Worm (Caenorhabditis elegans) whole organism, L4/young adult: ENCODE results near the gene wee-1.3.
A peak's percentile ranks its signal among the peaks of the same experiment; 100 is the strongest.

Experiments used
- W03F9.2 ChIP-seq: fragments of 150-350 bp; optimal IDR thresholded peaks from 2 replicates; lab custom pipeline; 2014; ENCODE audit warnings: missing biosample characterization, missing genetic modification characterization
- dao-5 ChIP-seq: sonication (generic microtip); optimal IDR thresholded peaks from 2 replicates; lab custom pipeline; 2016; ENCODE audit warnings: missing genotype, missing genetic modification characterization, moderate library complexity, missing compliant biosample characterization
- him-1 ChIP-seq: sonication (generic microtip); optimal IDR thresholded peaks from 2 replicates; lab custom pipeline; 2016; ENCODE audit warnings: missing genotype, missing genetic modification reagents, missing genetic modification characterization, missing compliant biosample characterization

wee-1.3 gene

ce11 chrII:9703601-9704000 lies 12.7 kb downstream of the wee-1.3 start, which contains the start of gene mop-25.2:
Gene mop-25.2 (minus strand): TSS chrII:9703701.
- no peak for TF ChIP-seq W03F9.2 (tag; lab: Kevin White, UChicago)
- no peak for TF ChIP-seq him-1 (tag; lab: Kevin White, UChicago)
- TF ChIP-seq dao-5 (tag; lab: Kevin White, UChicago): no peak

ce11 chrII:9700363-9700762 lies 15.9 kb downstream of the wee-1.3 start, which contains the start of the genes Y53C12A.8 and Y53C12A.7:
Gene Y53C12A.8 (minus strand): TSS chrII:9700463.
Gene Y53C12A.7 (plus strand): TSS chrII:9700543.
- TF ChIP-seq dao-5 (tag; lab: Kevin White, UChicago): no peak
- no peak for TF ChIP-seq him-1 (tag; lab: Kevin White, UChicago)
- TF ChIP-seq W03F9.2 (tag; lab: Kevin White, UChicago): no peak

- TF ChIP-seq dao-5 (tag; lab: Kevin White, UChicago) (no peak), him-1 (tag; lab: Kevin White, UChicago) (no peak), W03F9.2 (tag; lab: Kevin White, UChicago) (no peak)
Observed at ce11 chrII:9695942-9696341, 20.3 kb downstream of the wee-1.3 start.

ce11 chrII:9691839-9692238 lies 24.4 kb downstream of the wee-1.3 start, which contains the start of gene nlp-11:
Gene nlp-11 (minus strand): TSS chrII:9691939.
- no peak for TF ChIP-seq dao-5 (tag; lab: Kevin White, UChicago)
- no peak for TF ChIP-seq W03F9.2 (tag; lab: Kevin White, UChicago)
- TF ChIP-seq him-1 (tag; lab: Kevin White, UChicago): no peak

DNA sequence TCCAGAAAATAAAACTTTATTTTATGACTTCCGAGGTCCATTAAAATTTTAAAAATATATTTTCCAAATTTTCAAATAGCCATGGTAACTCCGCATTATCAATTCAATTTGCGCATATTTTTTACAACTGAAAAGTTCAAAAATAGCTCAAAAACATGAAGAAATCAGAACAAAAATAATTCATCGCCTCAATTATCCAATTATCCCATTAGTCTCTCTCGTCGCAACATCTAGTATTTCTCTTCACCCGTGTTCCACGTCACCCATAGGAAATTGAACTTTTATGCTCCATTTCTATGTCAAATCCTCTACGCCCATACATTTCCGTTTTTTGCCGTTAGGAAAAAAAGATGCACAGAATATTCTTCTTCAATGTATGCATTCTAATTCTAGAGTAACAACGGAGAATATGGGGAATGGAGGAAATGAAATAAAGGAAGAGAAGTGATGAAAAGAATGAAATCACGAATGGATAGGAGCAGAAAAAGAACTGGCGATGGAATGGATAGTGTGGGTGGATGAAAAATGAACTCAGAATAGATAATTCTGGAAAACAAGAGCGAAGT lies 26.1 kb downstream of the wee-1.3 start:
- no peak for TF ChIP-seq W03F9.2 (tag; lab: Kevin White, UChicago)
- no peak for TF ChIP-seq him-1 (tag; lab: Kevin White, UChicago)
- no peak for TF ChIP-seq dao-5 (tag; lab: Kevin White, UChicago)

ce11 chrII:9686663-9687193 lies 29.5 kb downstream of the wee-1.3 start, which contains the start of gene ZK1320.9:
Gene ZK1320.9 (minus strand): TSS chrII:9686713.
- no peak for TF ChIP-seq him-1 (tag; lab: Kevin White, UChicago)
- no peak for TF ChIP-seq dao-5 (tag; lab: Kevin White, UChicago)

DNA sequence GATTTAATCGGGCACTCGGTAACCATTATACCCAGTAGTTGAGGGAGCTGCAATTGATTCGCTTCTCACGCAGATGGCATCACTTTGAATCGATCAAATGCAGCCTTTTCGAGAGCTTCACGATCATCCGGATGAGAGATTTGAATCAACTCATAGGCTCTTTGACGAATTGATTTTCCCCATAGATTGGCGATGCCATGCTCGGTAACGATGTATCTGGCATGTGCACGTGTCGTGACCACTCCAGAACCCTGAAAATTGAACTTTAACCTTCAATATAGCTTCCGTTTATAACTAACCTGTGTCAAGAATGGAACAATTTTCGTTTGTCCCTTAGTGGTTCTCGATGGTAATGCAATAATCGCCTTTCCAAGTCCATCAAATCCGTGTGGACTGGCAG lies 32.1 kb downstream of the wee-1.3 start:
- no peak for TF ChIP-seq W03F9.2 (tag; lab: Kevin White, UChicago)
- TF ChIP-seq him-1 (tag; lab: Kevin White, UChicago): no peak
- TF ChIP-seq dao-5 (tag; lab: Kevin White, UChicago): no peak

ce11 chrII:9682044-9682443 lies 34.2 kb downstream of the wee-1.3 start:
- TF ChIP-seq W03F9.2 (tag; lab: Kevin White, UChicago) (no peak), him-1 (tag; lab: Kevin White, UChicago) (no peak), dao-5 (tag; lab: Kevin White, UChicago) (no peak)

- TF ChIP-seq him-1 (tag; lab: Kevin White, UChicago) (no peak), W03F9.2 (tag; lab: Kevin White, UChicago) (no peak), dao-5 (tag; lab: Kevin White, UChicago) (no peak)
Observed at ce11 chrII:9680493-9680892, 35.8 kb downstream of the wee-1.3 start, which contains the start of gene ZK1320.13. Gene ZK1320.13 (plus strand): TSS chrII:9680793.

DNA sequence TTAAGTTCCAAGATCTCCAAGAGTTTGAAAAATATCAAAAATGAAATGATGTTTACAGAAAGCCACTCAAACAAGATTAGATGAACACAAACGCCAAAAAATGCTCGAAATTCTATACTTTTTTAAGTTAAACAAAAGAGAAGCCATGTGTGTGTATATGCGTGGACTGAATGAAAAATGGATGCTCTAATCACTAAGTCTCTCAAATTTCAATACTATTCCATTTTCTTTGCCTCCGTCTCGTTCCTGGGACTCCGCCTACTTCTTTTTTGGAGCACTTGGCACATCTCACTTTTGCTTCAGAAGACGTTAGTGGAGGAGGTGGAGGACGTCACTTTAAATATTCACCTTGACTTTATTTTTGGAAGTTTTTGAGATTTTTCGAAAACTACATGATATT lies 36.4 kb downstream of the wee-1.3 start:
- TF ChIP-seq him-1 (tag; lab: Kevin White, UChicago) (no peak), W03F9.2 (tag; lab: Kevin White, UChicago) (no peak), dao-5 (tag; lab: Kevin White, UChicago) (no peak)

ce11 chrII:9677470-9677869 lies 38.8 kb downstream of the wee-1.3 start:
- no peak for TF ChIP-seq dao-5 (tag; lab: Kevin White, UChicago)
- no peak for TF ChIP-seq him-1 (tag; lab: Kevin White, UChicago)
- no peak for TF ChIP-seq W03F9.2 (tag; lab: Kevin White, UChicago)

ce11 chrII:9674678-9675077 lies 41.6 kb downstream of the wee-1.3 start, which contains the start of gene arc-1:
Gene arc-1 (plus strand): TSS chrII:9674978.
- TF ChIP-seq W03F9.2 (tag; lab: Kevin White, UChicago) (no peak), him-1 (tag; lab: Kevin White, UChicago) (no peak), dao-5 (tag; lab: Kevin White, UChicago) (no peak)

ce11 chrII:9671308-9671707 lies 45.0 kb downstream of the wee-1.3 start, which contains the start of gene ZK1320.7:
Gene ZK1320.7 (plus strand): TSS chrII:9671608.
- TF ChIP-seq dao-5 (tag; lab: Kevin White, UChicago): no peak
- no peak for TF ChIP-seq him-1 (tag; lab: Kevin White, UChicago)
- no peak for TF ChIP-seq W03F9.2 (tag; lab: Kevin White, UChicago)

DNA sequence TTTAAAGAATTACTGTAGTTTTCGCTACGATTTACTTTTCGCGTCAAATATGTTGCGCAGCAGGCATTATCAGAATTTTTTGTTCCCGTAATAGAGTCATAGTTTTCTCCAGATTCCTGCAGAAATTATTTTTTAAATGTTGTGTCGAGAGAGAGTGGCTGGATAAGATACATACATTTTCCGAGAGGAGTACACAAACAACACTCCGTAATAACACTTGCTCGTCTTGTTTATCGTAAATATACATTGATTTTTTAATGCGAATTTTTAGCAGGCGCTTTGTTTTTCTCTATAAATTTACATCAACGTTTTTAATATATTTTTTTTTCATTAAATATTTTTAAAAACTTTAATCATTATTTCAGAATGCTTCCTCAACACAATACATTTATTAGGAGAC lies 47.3 kb downstream of the wee-1.3 start, which contains the start of gene taf-8:
Gene taf-8 (plus strand): TSS at position 360 of the 400 bp plus-strand sequence.
- no peak for TF ChIP-seq him-1 (tag; lab: Kevin White, UChicago)
- no peak for TF ChIP-seq dao-5 (tag; lab: Kevin White, UChicago)
- peak; percentile 16 for TF ChIP-seq W03F9.2 (tag; lab: Kevin White, UChicago)
